Worm (Caenorhabditis elegans): ENCODE results near the gene K06A9.1.

- no peak for TF ChIP-seq him-1 (tag; optimal IDR thresholded peaks at IDR 0.05)
- TF ChIP-seq W03F9.2 (tag; optimal IDR thresholded peaks at IDR 0.05): no peak
These were observed 3.9 kb upstream of the K06A9.1 start for ce11 chrX:1543432-1543831.

Data from whole organism, L4/young adult.